Worm (Caenorhabditis elegans) whole organism, young adult: ENCODE results near the gene Y116F11B.17.

Experiments used
- ceh-100 ChIP-seq: fragments of 200-800 bp; sonication (Bioruptor generic); IDR thresholded peaks from 2 replicates; pipeline ENCODE4 v1.3.6; 2022; ENCODE audit warnings: missing genetic modification reagents, missing genetic modification characterization, missing compliant biosample characterization
- ceh-27 ChIP-seq: fragments of 200-800 bp; sonication (Bioruptor generic); optimal IDR thresholded peaks from 2 replicates; lab custom pipeline; 2018; ENCODE audit warnings: mild to moderate bottlenecking, missing genetic modification characterization, moderate library complexity, missing compliant biosample characterization

DNA sequence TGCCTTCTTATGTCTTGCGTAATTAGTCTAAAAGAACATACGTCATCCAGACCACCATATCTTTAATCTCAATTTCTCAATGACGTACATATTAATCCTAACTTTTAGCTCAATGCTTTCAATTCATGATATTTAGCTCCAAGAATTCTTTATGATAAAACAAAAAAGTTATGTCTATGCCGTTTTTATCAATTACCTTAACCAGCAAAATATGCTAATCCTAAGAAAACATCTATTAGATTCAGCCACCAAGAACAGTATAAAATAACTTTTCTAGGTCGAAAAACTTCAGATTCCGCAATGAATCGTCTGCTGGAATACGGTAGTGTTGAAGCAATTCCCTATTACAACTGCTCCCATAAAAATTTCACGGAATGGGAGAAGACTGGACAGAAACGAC is 38.2 kb downstream of the Y116F11B.17 start, which contains the start of gene srt-45:
- no peak for TF ChIP-seq ceh-100 (GFP tag; lab: Robert Waterston, UW)
- no peak for TF ChIP-seq ceh-27 (GFP tag; lab: Kevin White, UChicago)
